Fruit fly (Drosophila melanogaster) whole organism, embryonic: ENCODE results near the gene spas.

Experiments used
- Atf6 ChIP-seq: fragments of 200-800 bp; sonication (Bioruptor generic); IDR thresholded peaks from 2 replicates; pipeline ENCODE4 v1.3.6; 2022; ENCODE audit warnings: missing biosample characterization, missing genetic modification characterization
- B-H1 ChIP-seq: fragments of 200-800 bp; sonication (Bioruptor generic); IDR thresholded peaks from 3 replicates; pipeline ENCODE4 v1.3.6; 2022; ENCODE audit warnings: missing biosample characterization, missing genetic modification characterization
- CG10321 ChIP-seq: fragments of 200-800 bp; sonication (Bioruptor generic); IDR thresholded peaks from 2 replicates; pipeline ENCODE4 v1.3.6; 2022; ENCODE audit warnings: missing biosample characterization, missing genetic modification characterization
- CG10366 ChIP-seq: fragments of 200-800 bp; sonication (Bioruptor generic); IDR thresholded peaks from 2 replicates; pipeline ENCODE4 v1.3.6; 2022; ENCODE audit warnings: missing biosample characterization, missing genetic modification characterization
- CG12659 ChIP-seq: fragments of 200-800 bp; sonication (Bioruptor generic); optimal IDR thresholded peaks from 3 replicates; lab custom pipeline; 2017; ENCODE audit warnings: mild to moderate bottlenecking, missing biosample characterization, missing genetic modification reagents, missing genetic modification characterization
- CG17359 ChIP-seq: fragments of 200-800 bp; sonication (Bioruptor generic); optimal IDR thresholded peaks from 3 replicates; lab custom pipeline; 2018; ENCODE audit warnings: missing biosample characterization, mild to moderate bottlenecking, missing genetic modification characterization, moderate library complexity
- CG2678 ChIP-seq: fragments of 200-800 bp; sonication (Bioruptor generic); optimal IDR thresholded peaks from 3 replicates; lab custom pipeline; 2019; ENCODE audit warnings: missing biosample characterization, mild to moderate bottlenecking, missing genetic modification characterization, moderate library complexity
- CG2889 ChIP-seq: fragments of 200-800 bp; sonication (Bioruptor generic); IDR thresholded peaks from 3 replicates; pipeline ENCODE4 v1.3.6; 2022; ENCODE audit warnings: missing biosample characterization, missing genetic modification characterization
- CG3163 ChIP-seq: fragments of 200-800 bp; sonication (Bioruptor generic); optimal IDR thresholded peaks from 3 replicates; lab custom pipeline; 2016; ENCODE audit warnings: missing biosample characterization, missing genetic modification characterization
- CG34376 ChIP-seq: fragments of 200-800 bp; sonication (Bioruptor generic); optimal IDR thresholded peaks from 2 replicates; lab custom pipeline; 2018; ENCODE audit warnings: missing biosample characterization, mild to moderate bottlenecking, missing genetic modification characterization
- CG6254 ChIP-seq: fragments of 200-800 bp; sonication (Bioruptor generic); optimal IDR thresholded peaks from 3 replicates; lab custom pipeline; 2017; ENCODE audit warnings: mild to moderate bottlenecking, missing biosample characterization, missing genetic modification reagents, missing genetic modification characterization
- CG6765 ChIP-seq: fragments of 200-800 bp; sonication (Bioruptor generic); optimal IDR thresholded peaks from 3 replicates; lab custom pipeline; 2017; ENCODE audit warnings: missing biosample characterization, mild to moderate bottlenecking, missing genetic modification characterization
- CG7839 ChIP-seq: fragments of 200-800 bp; sonication (Bioruptor generic); optimal IDR thresholded peaks from 3 replicates; lab custom pipeline; 2018; ENCODE audit warnings: missing biosample characterization, mild to moderate bottlenecking, missing genetic modification characterization, moderate library complexity
- CG8388 ChIP-seq: fragments of 200-800 bp; sonication (Bioruptor generic); optimal IDR thresholded peaks from 2 replicates; lab custom pipeline; 2019; ENCODE audit warnings: missing biosample characterization, mild to moderate bottlenecking, missing genetic modification characterization, moderate library complexity
- Deaf1 ChIP-seq: fragments of 200-800 bp; optimal IDR thresholded peaks from 3 replicates; lab custom pipeline; 2019; ENCODE audit warnings: missing biosample characterization, mild to moderate bottlenecking, missing genetic modification characterization, moderate library complexity
- Dp ChIP-seq: fragments of 200-800 bp; sonication (Bioruptor generic); optimal IDR thresholded peaks from 2 replicates; lab custom pipeline; 2018; ENCODE audit warnings: missing biosample characterization, mild to moderate bottlenecking, missing genetic modification characterization, moderate library complexity
- E2f1 ChIP-seq: fragments of 200-800 bp; sonication (Bioruptor generic); IDR thresholded peaks from 2 replicates; pipeline ENCODE4 v1.3.6; 2022; ENCODE audit warnings: missing biosample characterization, missing genetic modification characterization
- Hmx ChIP-seq: fragments of 200-800 bp; sonication (Bioruptor generic); optimal IDR thresholded peaks from 2 replicates; lab custom pipeline; 2016; ENCODE audit warnings: missing biosample characterization, missing genetic modification characterization
- Hr39 ChIP-seq: fragments of >200 bp; optimal IDR thresholded peaks from 2 replicates; lab custom pipeline; 2017
- Mad ChIP-seq: fragments of 200-800 bp; sonication (Bioruptor generic); optimal IDR thresholded peaks from 2 replicates; lab custom pipeline; 2016; ENCODE audit warnings: missing biosample characterization, missing genetic modification characterization
- Oli ChIP-seq: fragments of 200-800 bp; sonication (Bioruptor generic); optimal IDR thresholded peaks from 2 replicates; lab custom pipeline; 2018; ENCODE audit warnings: missing biosample characterization, mild to moderate bottlenecking, missing genetic modification characterization, moderate library complexity
- Pdp1 ChIP-seq, 2 experiments: fragments of 200-800 bp; sonication (Bioruptor generic); optimal IDR thresholded peaks; 3 replicates each; lab custom pipeline; 2016; ENCODE audit warnings: missing biosample characterization in 2 of 2, missing genetic modification characterization in 2 of 2, mild to moderate bottlenecking in 1 of 2, moderate library complexity in 1 of 2
- Rx ChIP-seq: fragments of 200-800 bp; sonication (Bioruptor generic); IDR thresholded peaks from 2 replicates; pipeline ENCODE4 v1.3.6; 2022; ENCODE audit warnings: missing biosample characterization, missing genetic modification characterization
- Side ChIP-seq: fragments of 200-800 bp; sonication (Bioruptor generic); optimal IDR thresholded peaks from 2 replicates; lab custom pipeline; 2016; ENCODE audit warnings: missing biosample characterization, missing genetic modification characterization
- cg ChIP-seq: fragments of 200-800 bp; sonication (Bioruptor generic); optimal IDR thresholded peaks from 3 replicates; lab custom pipeline; 2019; ENCODE audit warnings: missing biosample characterization, mild to moderate bottlenecking, missing genetic modification characterization, moderate library complexity
- chif ChIP-seq, 2 experiments: fragments of 200-800 bp; sonication (Bioruptor generic); optimal IDR thresholded peaks; 3 replicates each; lab custom pipeline; 2016; ENCODE audit warnings: missing biosample characterization in 2 of 2, missing genetic modification characterization in 2 of 2
- chinmo ChIP-seq: fragments of 200-800 bp; sonication (Bioruptor generic); IDR thresholded peaks from 4 replicates; pipeline ENCODE4 v1.3.6; 2022; ENCODE audit warnings: missing biosample characterization, missing genetic modification characterization; ENCODE audit not compliant: partially characterized antibody
- exex ChIP-seq: fragments of 200-800 bp; sonication (Bioruptor generic); optimal IDR thresholded peaks from 4 replicates; lab custom pipeline; 2018; ENCODE audit warnings: missing biosample characterization, mild to moderate bottlenecking, missing genetic modification characterization, moderate library complexity
- kni ChIP-seq: fragments of 200-800 bp; sonication (Bioruptor generic); optimal IDR thresholded peaks from 3 replicates; lab custom pipeline; 2017; ENCODE audit warnings: mild to moderate bottlenecking, missing biosample characterization, missing genetic modification reagents, missing genetic modification characterization
- lab ChIP-seq: fragments of 200-800 bp; sonication (Bioruptor generic); optimal IDR thresholded peaks from 3 replicates; lab custom pipeline; 2017; ENCODE audit warnings: missing biosample characterization, missing genetic modification characterization, mild to moderate bottlenecking, moderate library complexity, missing genetic modification reagents
- lilli ChIP-seq: fragments of 200-800 bp; sonication (Bioruptor generic); optimal IDR thresholded peaks from 3 replicates; lab custom pipeline; 2016; ENCODE audit warnings: missing biosample characterization, missing genetic modification characterization
- lmd ChIP-seq: fragments of 200-800 bp; sonication (Bioruptor generic); IDR thresholded peaks from 2 replicates; pipeline ENCODE4 v1.3.6; 2022; ENCODE audit warnings: missing biosample characterization, missing genetic modification characterization
- mam ChIP-seq: fragments of 200-800 bp; sonication (Bioruptor generic); optimal IDR thresholded peaks from 3 replicates; lab custom pipeline; 2016; ENCODE audit warnings: missing biosample characterization, missing genetic modification characterization
- nom ChIP-seq: fragments of 200-800 bp; sonication (Bioruptor generic); optimal IDR thresholded peaks from 2 replicates; lab custom pipeline; 2017; ENCODE audit warnings: missing biosample characterization, missing genetic modification characterization, mild to moderate bottlenecking, moderate library complexity, missing genetic modification reagents
- pho ChIP-seq: fragments of 200-800 bp; sonication (Bioruptor generic); optimal IDR thresholded peaks from 2 replicates; lab custom pipeline; 2016; ENCODE audit warnings: missing biosample characterization, missing genetic modification characterization
- phol ChIP-seq: fragments of 200-800 bp; sonication (Bioruptor generic); optimal IDR thresholded peaks from 3 replicates; lab custom pipeline; 2018; ENCODE audit warnings: missing biosample characterization, mild to moderate bottlenecking, missing genetic modification characterization, moderate library complexity
- row ChIP-seq: fragments of 200-800 bp; sonication (Bioruptor generic); IDR thresholded peaks from 3 replicates; pipeline ENCODE4 v1.3.6; 2022; ENCODE audit warnings: missing biosample characterization, missing genetic modification characterization
- sens ChIP-seq: fragments of 200-800 bp; sonication (Bioruptor generic); peaks from one replicate; lab custom pipeline; 2016; ENCODE audit warnings: missing biosample characterization, missing genetic modification characterization
- sna ChIP-seq: fragments of 200-800 bp; sonication (Bioruptor generic); IDR thresholded peaks from 2 replicates; pipeline ENCODE4 v1.3.6; 2022; ENCODE audit warnings: missing biosample characterization, missing genetic modification characterization; ENCODE audit not compliant: partially characterized antibody
- sqz ChIP-seq: fragments of 200-800 bp; sonication (Bioruptor generic); optimal IDR thresholded peaks from 3 replicates; lab custom pipeline; 2018; ENCODE audit warnings: missing biosample characterization, mild to moderate bottlenecking, missing genetic modification characterization
- sug ChIP-seq: fragments of 200-800 bp; optimal IDR thresholded peaks from 2 replicates; lab custom pipeline; 2019; ENCODE audit warnings: missing biosample characterization, mild to moderate bottlenecking, missing genetic modification characterization, moderate library complexity
- vnd ChIP-seq: fragments of 200-800 bp; sonication (Bioruptor generic); IDR thresholded peaks from 3 replicates; pipeline ENCODE4 v1.3.6; 2022; ENCODE audit warnings: missing biosample characterization, missing genetic modification characterization; ENCODE audit not compliant: partially characterized antibody
- z ChIP-seq: fragments of 200-800 bp; sonication (Bioruptor generic); IDR thresholded peaks from 3 replicates; pipeline ENCODE4 v1.3.6; 2022; ENCODE audit warnings: missing biosample characterization, missing genetic modification characterization
- zen2 ChIP-seq: fragments of 200-800 bp; sonication (Bioruptor generic); IDR thresholded peaks from 3 replicates; pipeline ENCODE4 v1.3.6; 2022; ENCODE audit warnings: missing biosample characterization, missing genetic modification characterization; ENCODE audit not compliant: partially characterized antibody
- zfh1 ChIP-seq: fragments of 200-800 bp; sonication (Bioruptor generic); IDR thresholded peaks from 3 replicates; pipeline ENCODE4 v1.3.6; 2022; ENCODE audit warnings: missing biosample characterization, missing genetic modification characterization
- zfh2 ChIP-seq: fragments of 200-800 bp; sonication (Bioruptor generic); optimal IDR thresholded peaks from 2 replicates; lab custom pipeline; 2016; ENCODE audit warnings: missing biosample characterization, missing genetic modification characterization

Gene spas

DNA sequence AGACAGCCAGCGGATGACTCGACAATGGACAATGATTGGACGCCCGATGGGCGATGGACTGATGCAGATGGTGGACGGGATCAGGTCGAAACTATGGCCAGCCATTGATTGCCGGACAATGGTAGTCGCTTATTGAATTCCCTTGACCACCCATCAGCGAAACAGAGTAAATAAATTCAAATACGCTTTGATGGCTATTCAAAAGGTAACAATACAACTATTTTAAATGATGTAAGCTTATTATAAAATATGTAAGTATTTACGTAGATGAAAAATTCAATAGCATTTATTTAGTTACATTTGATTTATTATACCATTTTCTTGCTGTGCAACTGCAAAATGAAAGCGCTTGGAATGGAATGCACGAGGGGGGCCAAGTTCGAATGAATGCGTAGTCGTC lies 23.4 kb upstream of the spas start (continued):
- TF ChIP-seq Deaf1 (tag; lab: Kevin White, UChicago) = no peak
- TF ChIP-seq CG7839 (tag; lab: Kevin White, UChicago) = no peak
- TF ChIP-seq pho = no peak
- no peak for TF ChIP-seq mam

DNA sequence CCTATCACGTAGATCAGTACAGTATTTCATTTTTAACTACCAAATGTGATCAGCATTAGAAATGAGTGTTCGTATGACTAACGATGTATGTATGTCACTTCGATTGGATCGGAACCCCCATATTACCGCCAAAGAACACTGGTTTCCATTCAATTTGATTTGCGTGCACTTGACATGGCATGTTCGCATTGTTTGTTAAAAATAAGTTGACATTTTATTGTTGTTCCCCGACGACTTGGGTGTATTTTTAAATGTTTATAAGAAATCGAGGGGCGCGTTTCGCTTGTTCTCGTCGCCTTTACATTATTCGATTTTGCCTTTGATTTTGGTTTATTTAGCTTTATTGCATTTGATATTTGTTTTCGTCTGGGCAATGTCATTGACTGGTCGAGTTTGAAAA lies 22.6 kb upstream of the spas start:
- no peak for TF ChIP-seq z
- no peak for TF ChIP-seq vnd (GFP tag; lab: Robert Waterston, UW)
- no peak for TF ChIP-seq zen2 (GFP tag; lab: Robert Waterston, UW)
- no peak for TF ChIP-seq CG6254 (GFP tag; lab: Kevin White, UChicago)
- TF ChIP-seq CG8388 (GFP tag; lab: Kevin White, UChicago) = no peak
- no peak for TF ChIP-seq Hmx (GFP tag; lab: Kevin White, UChicago)
- no peak for TF ChIP-seq Oli
- no peak for TF ChIP-seq Rx (GFP tag; lab: Robert Waterston, UW)
- TF ChIP-seq Dp (GFP tag; lab: Kevin White, UChicago) = no peak
- TF ChIP-seq zfh2 (GFP tag; lab: Kevin White, UChicago) = no peak
- TF ChIP-seq lab (GFP tag; lab: Kevin White, UChicago) = no peak
- no peak for TF ChIP-seq lilli (GFP tag; lab: Kevin White, UChicago)
- TF ChIP-seq Side (GFP tag; lab: Kevin White, UChicago) = no peak
- no peak for TF ChIP-seq CG10366 (GFP tag; lab: Robert Waterston, UW)
- no peak for TF ChIP-seq kni
- TF ChIP-seq row (GFP tag; lab: Robert Waterston, UW) = no peak
- TF ChIP-seq cg (GFP tag; lab: Kevin White, UChicago) = no peak

dm6 chr3R:24015939-24016913 lies 21.8 kb upstream of the spas start:
- TF ChIP-seq CG6765 (no peak), sens (no peak), phol (tag; lab: Kevin White, UChicago) (no peak), CG2889 (GFP tag; lab: Robert Waterston, UW) (0 out of 3 replicates have a peak, but pooled peaks have one; percentile 11), B-H1 (no peak), lmd (no peak), Hr39 (lab: Kevin White, UChicago) (no peak), sna (GFP tag; lab: Robert Waterston, UW) (no peak), chinmo (GFP tag; lab: Robert Waterston, UW) (0 out of 4 replicates have a peak, but pooled peaks have one; percentile 73), CG34376 (GFP tag; lab: Kevin White, UChicago) (peak; percentile 44), sug (peak; percentile 84), sqz (peak; percentile 10), nom (GFP tag; lab: Kevin White, UChicago) (no peak), CG10321 (peak; percentile 79), exex (peak; percentile 89), Atf6 (peak; percentile 21; the same call in 1 of the 2 replicates), E2f1 (GFP tag; lab: Robert Waterston, UW) (no peak), chif (GFP tag; optimal IDR thresholded peaks at IDR 0.05; lab: Kevin White, UChicago) (no peak), CG3163 (GFP tag; lab: Kevin White, UChicago) (no peak), Mad (GFP tag; lab: Kevin White, UChicago) (no peak), Pdp1 (GFP tag; optimal IDR thresholded peaks at IDR 0.05; lab: Kevin White, UChicago) (peak in 1 of 2 experiments; percentile 12), CG12659 (GFP tag; lab: Kevin White, UChicago) (no peak), row (GFP tag; lab: Robert Waterston, UW) (no peak), zfh1 (no peak), CG17359 (tag; lab: Kevin White, UChicago) (no peak), CG2678 (tag; lab: Kevin White, UChicago) (peak; percentile 41)
